Worm (Caenorhabditis elegans) whole organism, L3 larva: ENCODE data around the gene F16F9.4.

Source experiments
- ama-1 ChIP-seq: fragments of 150-350 bp; optimal IDR thresholded peaks from 2 replicates; lab custom pipeline; 2018
- ceh-28 ChIP-seq: fragments of 150-350 bp; optimal IDR thresholded peaks from 2 replicates; lab custom pipeline; 2014; ENCODE audit warnings: missing biosample characterization, missing genetic modification reagents, missing genetic modification characterization
- ceh-82 ChIP-seq: fragments of 150-350 bp; optimal IDR thresholded peaks from 2 replicates; lab custom pipeline; 2014; ENCODE audit warnings: missing biosample characterization, missing genetic modification characterization
- ceh-9 ChIP-seq: sonication (generic microtip); optimal IDR thresholded peaks from 2 replicates; lab custom pipeline; 2018; ENCODE audit warnings: missing biosample characterization, missing genetic modification characterization
- eor-1 ChIP-seq, 2 experiments: fragments of 150-350 bp; optimal IDR thresholded peaks; 2 replicates each; lab custom pipeline; 2014 to 2018; ENCODE audit warnings: missing biosample characterization in 2 of 2, missing genetic modification characterization in 2 of 2
- fos-1 ChIP-seq: fragments of 150-350 bp; optimal IDR thresholded peaks from 2 replicates; lab custom pipeline; 2014; ENCODE audit warnings: missing biosample characterization, missing genetic modification characterization
- mdl-1 ChIP-seq: fragments of 150-350 bp; optimal IDR thresholded peaks from 2 replicates; lab custom pipeline; 2014; ENCODE audit warnings: missing biosample characterization, missing genetic modification characterization
- nhr-11 ChIP-seq: fragments of 150-350 bp; optimal IDR thresholded peaks from 2 replicates; lab custom pipeline; 2014; ENCODE audit warnings: missing biosample characterization, missing genetic modification characterization
- sea-2 ChIP-seq: fragments of 150-350 bp; sonication (generic microtip); optimal IDR thresholded peaks from 4 replicates; lab custom pipeline; 2014; ENCODE audit warnings: missing biosample characterization, missing genetic modification reagents, missing genetic modification characterization
- ztf-11 ChIP-seq: fragments of 150-350 bp; optimal IDR thresholded peaks from 2 replicates; lab custom pipeline; 2014; ENCODE audit warnings: missing biosample characterization, missing genetic modification characterization

DNA sequence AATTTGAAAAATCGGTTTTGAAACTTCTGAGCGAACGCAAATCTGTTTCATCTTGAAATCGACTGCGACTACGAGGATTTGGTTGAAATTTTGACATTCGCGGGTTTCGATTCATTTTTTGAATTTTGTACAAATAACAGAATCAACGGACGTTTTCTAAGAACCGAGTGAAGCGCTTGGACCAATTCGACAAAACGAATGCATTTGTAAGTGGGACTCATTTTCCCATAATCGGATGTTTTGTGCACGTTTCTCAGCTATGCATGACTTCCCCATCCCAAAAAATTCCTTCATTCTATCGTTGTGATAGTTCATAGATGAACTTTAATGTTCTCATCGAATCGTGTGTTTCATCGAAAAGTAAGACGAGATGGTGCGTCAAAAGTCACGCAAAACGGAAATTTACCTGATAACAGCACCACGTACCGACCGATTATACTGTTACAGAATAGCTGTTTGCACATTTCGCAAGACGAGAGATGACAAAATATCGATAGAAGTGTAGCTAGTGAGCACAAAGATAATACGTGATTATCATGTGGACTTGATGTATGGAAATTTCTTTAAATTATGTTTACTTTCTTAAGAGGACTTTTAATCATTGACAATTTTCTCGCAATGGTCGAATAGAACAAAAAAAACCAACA lies 7.1 kb upstream of the F16F9.4 start, which contains the start of gene mec-10:
- TF ChIP-seq ceh-9 (tag; lab: Kevin White, UChicago) (no peak), ztf-11 (no peak), sea-2 (GFP tag; lab: Kevin White, UChicago) (no peak), nhr-11 (tag; lab: Kevin White, UChicago) (no peak), ama-1 (no peak), mdl-1 (tag; lab: Kevin White, UChicago) (no peak), eor-1 (tag; optimal IDR thresholded peaks at IDR 0.05; lab: Kevin White, UChicago) (no peak), ceh-82 (no peak), fos-1 (no peak), ceh-28 (no peak)
